Worm (Caenorhabditis elegans) whole organism, L2 larva: ENCODE measurements around the gene B0280.11.

ENCODE experiments used
- C34F6.9 ChIP-seq: fragments of 150-350 bp; optimal IDR thresholded peaks from 2 replicates; lab custom pipeline; 2014; ENCODE audit warnings: missing biosample characterization, missing genetic modification characterization
- F13H6.1 ChIP-seq: sonication (generic microtip); optimal IDR thresholded peaks from 2 replicates; lab custom pipeline; 2016; ENCODE audit warnings: missing genetic modification characterization, missing compliant biosample characterization
- Y55F3AM.14 ChIP-seq: fragments of 200-800 bp; sonication (Bioruptor generic); optimal IDR thresholded peaks from 2 replicates; lab custom pipeline; 2018; ENCODE audit warnings: mild to moderate bottlenecking, missing genetic modification characterization, missing compliant biosample characterization
- ZK546.5 ChIP-seq: sonication (generic microtip); optimal IDR thresholded peaks from 2 replicates; lab custom pipeline; 2017; ENCODE audit warnings: missing biosample characterization, missing genetic modification characterization
- alr-1 ChIP-seq: fragments of 150-350 bp; optimal IDR thresholded peaks from 2 replicates; lab custom pipeline; 2014; ENCODE audit warnings: missing biosample characterization, missing genetic modification characterization
- ama-1 ChIP-seq: fragments of 150-350 bp; optimal IDR thresholded peaks from 2 replicates; lab custom pipeline; 2018; ENCODE audit warnings: inconsistent platforms
- blmp-1 ChIP-seq: sonication (generic microtip); optimal IDR thresholded peaks from 2 replicates; lab custom pipeline; 2017; ENCODE audit warnings: missing genetic modification characterization, mild to moderate bottlenecking, missing compliant biosample characterization, antibody characterized with exemption, moderate library complexity; ENCODE audit not compliant: insufficient read depth
- ceh-82 ChIP-seq: fragments of 150-350 bp; optimal IDR thresholded peaks from 2 replicates; lab custom pipeline; 2014; ENCODE audit warnings: missing biosample characterization, missing genetic modification characterization
- dmd-4 ChIP-seq: sonication (generic microtip); optimal IDR thresholded peaks from 2 replicates; lab custom pipeline; 2017; ENCODE audit warnings: missing biosample characterization, missing genetic modification characterization
- egl-27 ChIP-seq: sonication (generic microtip); optimal IDR thresholded peaks from 3 replicates; lab custom pipeline; 2017; ENCODE audit warnings: missing biosample characterization, missing genetic modification reagents, missing genetic modification characterization
- elt-3 ChIP-seq: sonication (generic microtip); optimal IDR thresholded peaks from 2 replicates; lab custom pipeline; 2017; ENCODE audit warnings: missing biosample characterization, missing genetic modification characterization
- fos-1 ChIP-seq: fragments of 150-350 bp; optimal IDR thresholded peaks from 2 replicates; lab custom pipeline; 2014; ENCODE audit warnings: missing biosample characterization, missing genetic modification characterization
- gmeb-1 ChIP-seq: fragments of 150-350 bp; optimal IDR thresholded peaks from 2 replicates; lab custom pipeline; 2014; ENCODE audit warnings: missing biosample characterization, missing genetic modification characterization
- lin-11 ChIP-seq: fragments of 150-350 bp; sonication (generic microtip); optimal IDR thresholded peaks from 2 replicates; lab custom pipeline; 2014; ENCODE audit warnings: missing biosample characterization, missing genetic modification characterization, inconsistent platforms, mixed read lengths
- lin-39 ChIP-seq: fragments of 150-350 bp; optimal IDR thresholded peaks from 2 replicates; lab custom pipeline; 2014; ENCODE audit warnings: missing biosample characterization, missing genetic modification reagents, missing genetic modification characterization
- mab-5 ChIP-seq: fragments of 150-350 bp; optimal IDR thresholded peaks from 2 replicates; lab custom pipeline; 2014; ENCODE audit warnings: missing biosample characterization, missing genetic modification characterization
- mbf-1 ChIP-seq: sonication (generic microtip); optimal IDR thresholded peaks from 2 replicates; lab custom pipeline; 2017; ENCODE audit warnings: missing biosample characterization, missing genetic modification characterization
- mdl-1 ChIP-seq, 2 experiments: fragments of 150-350 bp in 1 of 2; sonication (generic microtip) in 1 of 2; optimal IDR thresholded peaks; 2 replicates each; lab custom pipeline; 2017; ENCODE audit warnings: missing biosample characterization in 2 of 2, missing genetic modification characterization in 2 of 2
- nhr-10 ChIP-seq: sonication (generic microtip); optimal IDR thresholded peaks from 2 replicates; lab custom pipeline; 2017; ENCODE audit warnings: missing biosample characterization, missing genetic modification characterization
- nhr-12 ChIP-seq: fragments of 150-350 bp; optimal IDR thresholded peaks from 2 replicates; lab custom pipeline; 2014; ENCODE audit warnings: missing biosample characterization, missing genetic modification characterization
- nhr-129 ChIP-seq: fragments of 150-350 bp; optimal IDR thresholded peaks from 2 replicates; lab custom pipeline; 2014; ENCODE audit warnings: missing biosample characterization, missing genetic modification characterization
- nhr-21 ChIP-seq: fragments of 150-350 bp; optimal IDR thresholded peaks from 2 replicates; lab custom pipeline; 2014; ENCODE audit warnings: missing biosample characterization, missing genetic modification characterization
- nhr-23 ChIP-seq: fragments of 150-350 bp; optimal IDR thresholded peaks from 2 replicates; lab custom pipeline; 2014; ENCODE audit warnings: missing biosample characterization, missing genetic modification reagents, missing genetic modification characterization
- nhr-25 ChIP-seq: fragments of 150-350 bp; sonication (generic microtip); optimal IDR thresholded peaks from 3 replicates; lab custom pipeline; 2014; ENCODE audit warnings: missing biosample characterization, missing genetic modification characterization
- nhr-6 ChIP-seq: fragments of 150-350 bp; optimal IDR thresholded peaks from 2 replicates; lab custom pipeline; 2014; ENCODE audit warnings: missing biosample characterization, missing genetic modification characterization
- peb-1 ChIP-seq: fragments of 150-350 bp; optimal IDR thresholded peaks from 2 replicates; lab custom pipeline; 2014; ENCODE audit warnings: missing biosample characterization, missing genetic modification characterization
- sem-4 ChIP-seq: fragments of 150-350 bp; optimal IDR thresholded peaks from 2 replicates; lab custom pipeline; 2014; ENCODE audit warnings: missing biosample characterization, missing genetic modification reagents, missing genetic modification characterization
- sma-3 ChIP-seq: sonication (generic microtip); optimal IDR thresholded peaks from 2 replicates; lab custom pipeline; 2016; ENCODE audit warnings: missing genetic modification reagents, missing genetic modification characterization, missing compliant biosample characterization
- sma-9 ChIP-seq, 2 experiments: fragments of 150-350 bp in 1 of 2; sonication (generic microtip) in 1 of 2; optimal IDR thresholded peaks; 2 replicates each; lab custom pipeline; 2014 to 2016; ENCODE audit warnings: missing genetic modification characterization in 2 of 2, mild to moderate bottlenecking in 1 of 2, missing biosample characterization in 1 of 2, missing compliant biosample characterization in 1 of 2, missing genetic modification reagents in 1 of 2, moderate library complexity in 1 of 2
- unc-39 ChIP-seq: fragments of 150-350 bp; optimal IDR thresholded peaks from 2 replicates; lab custom pipeline; 2014; ENCODE audit warnings: missing biosample characterization, missing genetic modification characterization
- unc-62 ChIP-seq: fragments of 150-350 bp; optimal IDR thresholded peaks from 2 replicates; lab custom pipeline; 2014; ENCODE audit warnings: missing biosample characterization, missing genetic modification reagents, missing genetic modification characterization
- zag-1 ChIP-seq: fragments of 150-350 bp; optimal IDR thresholded peaks from 2 replicates; lab custom pipeline; 2014; ENCODE audit warnings: missing biosample characterization, missing genetic modification characterization
- ztf-1 ChIP-seq: fragments of 200-800 bp; sonication (Bioruptor generic); conservative IDR thresholded peaks from 2 replicates; pipeline ENCODE4 v1.3.6; 2022; ENCODE audit warnings: missing genetic modification characterization, missing compliant biosample characterization
- ztf-11 ChIP-seq: sonication (generic microtip); optimal IDR thresholded peaks from 2 replicates; lab custom pipeline; 2017; ENCODE audit warnings: missing biosample characterization, missing genetic modification characterization
- ztf-4 ChIP-seq: fragments of 150-350 bp; optimal IDR thresholded peaks from 2 replicates; lab custom pipeline; 2014; ENCODE audit warnings: missing biosample characterization, missing genetic modification characterization

Gene B0280.11

DNA sequence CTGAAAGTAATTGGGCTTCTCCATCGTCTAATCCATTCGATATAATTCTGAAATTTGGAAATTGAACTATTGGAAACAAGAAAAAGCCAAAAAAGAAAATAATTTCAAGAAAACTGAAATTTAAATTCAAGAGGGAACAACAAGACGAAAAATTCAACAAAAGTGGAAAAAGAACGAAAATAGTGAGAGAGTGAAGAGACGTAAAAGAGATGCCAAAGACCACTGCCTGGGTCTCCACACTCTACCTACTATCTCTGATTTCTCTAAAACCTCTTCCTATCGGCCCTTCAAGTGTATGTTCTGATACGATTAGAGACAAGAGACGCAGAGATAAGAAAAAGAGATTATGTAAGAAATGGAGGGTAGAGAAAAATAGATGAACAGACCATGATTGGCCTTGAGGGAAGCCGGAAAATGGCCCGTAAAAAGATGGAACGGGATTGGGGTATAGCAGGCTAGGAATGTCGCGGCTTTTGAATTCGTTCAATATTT, 15.7 kb upstream of the B0280.11 start, which contains the start of gene ogt-1 (continued):
- no peak for TF ChIP-seq ceh-82 (tag; lab: Kevin White, UChicago)
- TF ChIP-seq nhr-6 (tag; lab: Kevin White, UChicago), result peak; percentile 91
- TF ChIP-seq peb-1, result no peak
- TF ChIP-seq lin-39 (tag; lab: Kevin White, UChicago), result no peak
- TF ChIP-seq sma-9 (GFP tag; optimal IDR thresholded peaks at IDR 0.05; lab: Kevin White, UChicago), result peak; percentile 98
- no peak for TF ChIP-seq sma-9 (tag; optimal IDR thresholded peaks at IDR 0.05; lab: Kevin White, UChicago)

DNA sequence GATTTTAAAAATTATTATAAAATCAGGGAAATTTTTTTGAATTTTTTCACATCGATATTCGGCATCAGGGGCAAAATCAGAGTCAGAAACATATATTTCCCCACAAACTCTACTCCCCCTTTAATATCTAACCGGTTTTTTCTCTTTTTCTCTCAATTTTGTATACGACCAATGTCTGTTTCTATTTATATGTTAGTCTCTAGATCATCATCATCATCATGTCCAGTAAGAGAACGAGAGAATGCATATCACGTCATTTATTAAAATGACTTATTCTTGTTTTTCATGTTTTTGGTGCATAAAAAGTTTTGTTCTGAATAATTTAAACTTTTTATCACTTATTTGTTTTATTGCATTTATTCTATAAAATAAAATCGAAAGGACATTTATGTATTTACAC, 14.5 kb upstream of the B0280.11 start:
- TF ChIP-seq egl-27 (tag; lab: Kevin White, UChicago) (peak; percentile 26), ztf-1 (GFP tag; lab: Robert Waterston, UW) (no peak), fos-1 (tag; lab: Kevin White, UChicago) (peak; percentile 0), unc-39 (tag; lab: Kevin White, UChicago) (no peak), ztf-4 (tag; lab: Kevin White, UChicago) (peak; percentile 45), nhr-25 (tag; lab: Kevin White, UChicago) (peak; percentile 56), nhr-6 (tag; lab: Kevin White, UChicago) (no peak), ceh-82 (tag; lab: Kevin White, UChicago) (no peak), F13H6.1 (tag; lab: Kevin White, UChicago) (no peak), unc-62 (GFP tag; lab: Kevin White, UChicago) (no peak)
- TF ChIP-seq, all 48 proteins: peak for 4

DNA sequence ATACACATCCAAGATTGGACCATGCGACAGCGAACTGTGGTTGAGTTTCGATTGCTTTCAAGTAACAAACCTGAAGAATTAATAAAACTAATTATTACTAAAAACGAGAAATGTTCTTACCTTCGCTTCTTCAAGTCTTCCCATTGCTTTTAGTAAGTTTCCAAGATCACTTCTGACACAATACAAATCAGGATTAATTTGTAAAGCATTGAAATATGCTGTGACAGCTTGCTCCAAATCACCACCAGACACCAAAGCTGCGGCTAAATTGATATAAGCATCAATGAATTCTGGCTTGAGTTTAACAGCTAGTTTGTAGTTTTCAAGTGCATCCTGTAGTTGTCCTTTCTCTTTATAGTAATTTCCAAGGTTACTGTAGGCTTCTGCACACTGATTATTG, 12.1 kb upstream of the B0280.11 start:
- TF ChIP-seq peb-1, result no peak
- no peak for TF ChIP-seq zag-1 (tag; lab: Kevin White, UChicago)
- TF ChIP-seq unc-39 (tag; lab: Kevin White, UChicago), result no peak
- TF ChIP-seq mdl-1 (tag; optimal IDR thresholded peaks at IDR 0.05; lab: Kevin White, UChicago), result no peak
- TF ChIP-seq lin-39 (tag; lab: Kevin White, UChicago), result no peak
- TF ChIP-seq nhr-25 (tag; lab: Kevin White, UChicago), result no peak
- no peak for TF ChIP-seq nhr-129 (tag; lab: Kevin White, UChicago)
- TF ChIP-seq nhr-23 (tag; lab: Kevin White, UChicago), result no peak
- TF ChIP-seq C34F6.9 (tag; lab: Kevin White, UChicago), result no peak
- TF ChIP-seq gmeb-1 (tag; lab: Kevin White, UChicago), result no peak
- TF ChIP-seq sma-9 (GFP tag; optimal IDR thresholded peaks at IDR 0.05; lab: Kevin White, UChicago), result no peak
- no peak for TF ChIP-seq sma-9 (tag; optimal IDR thresholded peaks at IDR 0.05; lab: Kevin White, UChicago)
- TF ChIP-seq ztf-1 (GFP tag; lab: Robert Waterston, UW), result no peak

DNA sequence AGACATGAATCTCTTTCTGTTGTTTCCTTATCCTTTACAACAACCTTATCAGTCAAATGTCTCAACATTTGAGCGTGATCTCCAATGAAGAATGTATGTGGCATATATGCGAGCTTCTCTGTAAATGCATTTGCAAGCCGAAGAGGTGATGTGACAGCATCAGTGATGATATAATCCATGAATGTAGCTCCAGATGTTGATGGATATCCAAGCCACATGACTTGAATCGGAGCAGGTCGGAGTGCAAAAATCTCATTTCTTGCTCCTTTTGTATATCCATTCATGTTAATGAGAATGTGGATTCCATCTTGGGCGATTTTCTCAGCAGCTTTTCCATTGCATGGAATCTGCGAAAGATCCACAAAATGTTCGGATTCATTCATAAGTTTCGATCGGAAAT, 10.1 kb upstream of the B0280.11 start:
- TF ChIP-seq fos-1 (tag; lab: Kevin White, UChicago) (no peak), ztf-1 (GFP tag; lab: Robert Waterston, UW) (no peak), dmd-4 (tag; lab: Kevin White, UChicago) (no peak), zag-1 (tag; lab: Kevin White, UChicago) (no peak), unc-62 (GFP tag; lab: Kevin White, UChicago) (no peak), ZK546.5 (tag; lab: Kevin White, UChicago) (no peak), elt-3 (no peak), mdl-1 (tag; optimal IDR thresholded peaks at IDR 0.05; lab: Kevin White, UChicago) (no peak), mbf-1 (no peak), nhr-12 (tag; lab: Kevin White, UChicago) (no peak), lin-39 (tag; lab: Kevin White, UChicago) (no peak), F13H6.1 (tag; lab: Kevin White, UChicago) (no peak), gmeb-1 (tag; lab: Kevin White, UChicago) (no peak), peb-1 (no peak), C34F6.9 (tag; lab: Kevin White, UChicago) (no peak), ama-1 (lab: Kevin White, UChicago) (no peak), lin-11 (tag; lab: Kevin White, UChicago) (no peak), blmp-1 (no peak), sma-3 (GFP tag; lab: Kevin White, UChicago) (no peak), sma-9 (GFP tag; optimal IDR thresholded peaks at IDR 0.05; lab: Kevin White, UChicago) (no peak), sma-9 (tag; optimal IDR thresholded peaks at IDR 0.05; lab: Kevin White, UChicago) (no peak)

DNA sequence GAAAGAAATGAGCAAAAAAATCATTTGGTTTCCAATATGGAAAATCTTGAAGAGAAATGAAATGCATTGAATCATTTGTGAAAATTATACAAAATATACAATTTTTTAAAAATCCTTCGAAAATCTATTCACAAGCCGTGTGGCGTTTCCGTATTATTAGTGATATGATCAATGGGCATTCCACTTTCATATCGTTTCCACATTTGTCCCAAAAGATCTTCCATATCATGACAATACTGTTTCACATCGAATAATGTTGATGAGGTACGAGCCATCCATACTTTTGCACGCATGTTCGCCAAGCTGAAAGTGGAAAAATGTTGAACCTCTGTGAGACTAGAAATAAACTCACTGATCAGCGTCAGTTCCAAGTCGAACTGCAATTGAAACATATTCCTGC, 8.3 kb upstream of the B0280.11 start:
- no peak for TF ChIP-seq sma-3 (GFP tag; lab: Kevin White, UChicago)
- no peak for TF ChIP-seq sem-4
- TF ChIP-seq peb-1, result no peak
- TF ChIP-seq mbf-1, result no peak
- TF ChIP-seq alr-1 (tag; lab: Kevin White, UChicago), result no peak
- TF ChIP-seq C34F6.9 (tag; lab: Kevin White, UChicago), result no peak
- no peak for TF ChIP-seq ceh-82 (tag; lab: Kevin White, UChicago)
- no peak for TF ChIP-seq mdl-1 (tag; optimal IDR thresholded peaks at IDR 0.05; lab: Kevin White, UChicago)
- TF ChIP-seq Y55F3AM.14 (GFP tag; lab: Kevin White, UChicago), result no peak
- TF ChIP-seq gmeb-1 (tag; lab: Kevin White, UChicago), result no peak
- no peak for TF ChIP-seq F13H6.1 (tag; lab: Kevin White, UChicago)
- TF ChIP-seq zag-1 (tag; lab: Kevin White, UChicago), result no peak
- TF ChIP-seq ama-1 (lab: Kevin White, UChicago), result no peak
- TF ChIP-seq nhr-21 (tag; lab: Kevin White, UChicago), result no peak
- TF ChIP-seq lin-11 (tag; lab: Kevin White, UChicago), result no peak
- no peak for TF ChIP-seq mab-5
- TF ChIP-seq ZK546.5 (tag; lab: Kevin White, UChicago), result no peak
- TF ChIP-seq ztf-11 (tag; lab: Kevin White, UChicago), result no peak
- TF ChIP-seq nhr-10 (tag; lab: Kevin White, UChicago), result no peak
